Fruit fly (Drosophila melanogaster) whole organism, wandering third instar larva: Measurements from ENCODE around the gene Cp19.
A peak's percentile ranks its signal among the peaks of the same experiment; 100 is the strongest.

Experiments
- Abd-B ChIP-seq: fragments of >200 bp; optimal IDR thresholded peaks from 2 replicates; lab custom pipeline; 2017; ENCODE audit warnings: missing biosample characterization, missing genetic modification characterization
- CG32264 ChIP-seq: fragments of 200-800 bp; sonication (Bioruptor generic); optimal IDR thresholded peaks from 2 replicates; lab custom pipeline; 2016; ENCODE audit warnings: missing biosample characterization, missing genetic modification characterization
- CG9705 ChIP-seq: fragments of 200-800 bp; sonication (Bioruptor generic); optimal IDR thresholded peaks from 2 replicates; lab custom pipeline; 2018; ENCODE audit warnings: missing biosample characterization, mild to moderate bottlenecking, missing genetic modification characterization
- CrebA ChIP-seq: fragments of 200-800 bp; sonication (Bioruptor generic); optimal IDR thresholded peaks from 2 replicates; lab custom pipeline; 2016; ENCODE audit warnings: missing biosample characterization, mild to moderate bottlenecking, missing genetic modification characterization, borderline replicate concordance
- Dfd ChIP-seq: fragments of >200 bp; optimal IDR thresholded peaks from 2 replicates; lab custom pipeline; 2017; ENCODE audit warnings: missing biosample characterization, missing genetic modification characterization
- Dif ChIP-seq: fragments of 200-275, 200-300 bp; sonication (Bioruptor generic); optimal IDR thresholded peaks from 2 replicates; lab custom pipeline; 2018; ENCODE audit warnings: missing biosample characterization, missing genetic modification characterization; ENCODE audit not compliant: partially characterized antibody
- GATAd ChIP-seq: sonication (Bioruptor generic); optimal IDR thresholded peaks from 2 replicates; lab custom pipeline; 2016; ENCODE audit warnings: missing biosample characterization, missing genetic modification characterization
- HLH106 ChIP-seq: fragments of 200-800 bp; optimal IDR thresholded peaks from 3 replicates; lab custom pipeline; 2019; ENCODE audit warnings: missing biosample characterization, mild to moderate bottlenecking, missing genetic modification characterization, moderate library complexity
- Hnf4 ChIP-seq: fragments of 200-800 bp; sonication (Bioruptor generic); optimal IDR thresholded peaks from 2 replicates; lab custom pipeline; 2016; ENCODE audit warnings: missing biosample characterization, mild to moderate bottlenecking, missing genetic modification characterization
- Hr83 ChIP-seq: fragments of 200-300 bp; sonication (Bioruptor generic); optimal IDR thresholded peaks from 2 replicates; lab custom pipeline; 2016; ENCODE audit warnings: missing biosample characterization, mild to moderate bottlenecking, missing genetic modification characterization, moderate library complexity; ENCODE audit not compliant: poor library complexity, severe bottlenecking
- Jra ChIP-seq: sonication (Bioruptor generic); optimal IDR thresholded peaks from 2 replicates; lab custom pipeline; 2016; ENCODE audit warnings: missing biosample characterization, missing genetic modification characterization
- Mio ChIP-seq: sonication (Bioruptor generic); optimal IDR thresholded peaks from 2 replicates; lab custom pipeline; 2016; ENCODE audit warnings: missing biosample characterization, missing genetic modification characterization
- Myc ChIP-seq: fragments of >200 bp; optimal IDR thresholded peaks from 2 replicates; lab custom pipeline; 2017
- N ChIP-seq: fragments of >200 bp; optimal IDR thresholded peaks from 2 replicates; lab custom pipeline; 2018; ENCODE audit warnings: missing biosample characterization, missing external identifiers, missing genetic modification characterization
- OdsH ChIP-seq: fragments of 200-800 bp; sonication (Bioruptor generic); optimal IDR thresholded peaks from 2 replicates; lab custom pipeline; 2016; ENCODE audit warnings: missing biosample characterization, mild to moderate bottlenecking, missing genetic modification characterization
- Rel ChIP-seq, 2 experiments: fragments of 200-800 bp; sonication (Bioruptor generic) in 1 of 2; optimal IDR thresholded peaks; 2 replicates in 1 of 2; 3 replicates in 1 of 2; lab custom pipeline; 2016 to 2019; ENCODE audit warnings: mild to moderate bottlenecking in 2 of 2, missing biosample characterization in 2 of 2, missing genetic modification characterization in 2 of 2, moderate library complexity in 1 of 2
- Sp1 ChIP-seq: fragments of 200-800 bp; sonication (Bioruptor generic); optimal IDR thresholded peaks from 3 replicates; lab custom pipeline; 2019; ENCODE audit warnings: missing biosample characterization, mild to moderate bottlenecking, missing genetic modification characterization, moderate library complexity
- Vsx2 ChIP-seq: fragments of 200-300, 225-300 bp; sonication (Bioruptor generic); optimal IDR thresholded peaks from 2 replicates; lab custom pipeline; 2018; ENCODE audit warnings: missing biosample characterization, missing genetic modification characterization; ENCODE audit not compliant: partially characterized antibody
- br ChIP-seq: fragments of 200-800 bp; sonication (Bioruptor generic); optimal IDR thresholded peaks from 2 replicates; lab custom pipeline; 2016; ENCODE audit warnings: missing biosample characterization, missing genetic modification characterization
- brk ChIP-seq: fragments of 200-800 bp; sonication (Bioruptor generic); optimal IDR thresholded peaks from 2 replicates; lab custom pipeline; 2016; ENCODE audit warnings: missing biosample characterization, mild to moderate bottlenecking, missing genetic modification characterization
- dl ChIP-seq, 2 experiments: fragments of 175-275, 200-275 bp in 1 of 2; fragments of 200-275 bp in 1 of 2; sonication (Bioruptor generic); optimal IDR thresholded peaks; lab custom pipeline; 2018; ENCODE audit warnings: mild to moderate bottlenecking in 2 of 2, missing biosample characterization in 2 of 2, missing genetic modification characterization in 2 of 2, moderate library complexity in 2 of 2; ENCODE audit not compliant: partially characterized antibody in 2 of 2, insufficient read depth in 1 of 2
- dmrt93B ChIP-seq: fragments of 200-800 bp; sonication (Bioruptor generic); optimal IDR thresholded peaks from 2 replicates; lab custom pipeline; 2018; ENCODE audit warnings: missing biosample characterization, mild to moderate bottlenecking, missing genetic modification characterization
- dsf ChIP-seq: sonication (Bioruptor generic); optimal IDR thresholded peaks from 2 replicates; lab custom pipeline; 2016; ENCODE audit warnings: missing biosample characterization, missing genetic modification characterization, borderline replicate concordance
- ey ChIP-seq: fragments of 200-800 bp; sonication (Bioruptor generic); optimal IDR thresholded peaks from 2 replicates; lab custom pipeline; 2016; ENCODE audit warnings: missing biosample characterization, missing genetic modification characterization
- foxo ChIP-seq, 2 experiments: fragments of 200-800 bp; sonication (Bioruptor generic); optimal IDR thresholded peaks; 2 replicates in 1 of 2; 3 replicates in 1 of 2; lab custom pipeline; 2016 to 2017; ENCODE audit warnings: missing biosample characterization in 2 of 2, missing genetic modification characterization in 2 of 2
- fru ChIP-seq: fragments of 200-800 bp; sonication (Bioruptor generic); optimal IDR thresholded peaks from 3 replicates; lab custom pipeline; 2016; ENCODE audit warnings: missing biosample characterization, mild to moderate bottlenecking, missing genetic modification characterization
- h ChIP-seq: fragments of 200-800 bp; sonication (Bioruptor generic); optimal IDR thresholded peaks from 3 replicates; lab custom pipeline; 2016; ENCODE audit warnings: missing biosample characterization, mild to moderate bottlenecking, missing genetic modification characterization
- jim ChIP-seq: fragments of 175-275, 200-325 bp; sonication (Bioruptor generic); optimal IDR thresholded peaks from 2 replicates; lab custom pipeline; 2016; ENCODE audit warnings: missing biosample characterization, mild to moderate bottlenecking, missing genetic modification characterization
- lola ChIP-seq: fragments of >200 bp; optimal IDR thresholded peaks from 2 replicates; lab custom pipeline; 2017; ENCODE audit warnings: missing biosample characterization, missing genetic modification characterization
- pan ChIP-seq: fragments of >200 bp; optimal IDR thresholded peaks from 2 replicates; lab custom pipeline; 2017
- psq ChIP-seq: fragments of 200-800 bp; sonication (Bioruptor generic); optimal IDR thresholded peaks from 3 replicates; lab custom pipeline; 2017; ENCODE audit warnings: missing biosample characterization, mild to moderate bottlenecking, missing genetic modification characterization, moderate library complexity
- rgr ChIP-seq: fragments of 200-800 bp; sonication (Bioruptor generic); optimal IDR thresholded peaks from 3 replicates; lab custom pipeline; 2016; ENCODE audit warnings: missing biosample characterization, mild to moderate bottlenecking, missing genetic modification characterization
- sage ChIP-seq: fragments of 200-800 bp; sonication (Bioruptor generic); optimal IDR thresholded peaks from 2 replicates; lab custom pipeline; 2016; ENCODE audit warnings: missing biosample characterization, mild to moderate bottlenecking, missing genetic modification characterization
- sv ChIP-seq: fragments of 200-800 bp; sonication (Bioruptor generic); optimal IDR thresholded peaks from 3 replicates; lab custom pipeline; 2016; ENCODE audit warnings: missing biosample characterization, missing genetic modification characterization
- tai ChIP-seq: sonication (Bioruptor generic); optimal IDR thresholded peaks from 2 replicates; lab custom pipeline; 2016; ENCODE audit warnings: missing biosample characterization, missing genetic modification characterization
- usp ChIP-seq: fragments of >200 bp; optimal IDR thresholded peaks from 2 replicates; lab custom pipeline; 2017; ENCODE audit warnings: missing biosample characterization, missing genetic modification characterization
- woc ChIP-seq: sonication (Bioruptor generic); optimal IDR thresholded peaks from 2 replicates; lab custom pipeline; 2016; ENCODE audit warnings: missing biosample characterization, mild to moderate bottlenecking, missing genetic modification characterization

The Cp19 gene

dm6 chr3L:8763037-8763454 is 33.4 kb downstream of the Cp19 start:
- TF ChIP-seq h (GFP tag; lab: Kevin White, UChicago): peak; percentile 68
- no peak for TF ChIP-seq Dif
- peak; percentile 53 for TF ChIP-seq fru (GFP tag; lab: Kevin White, UChicago)
- no peak for TF ChIP-seq woc (GFP tag; lab: Kevin White, UChicago)
- TF ChIP-seq OdsH (GFP tag; lab: Kevin White, UChicago): peak; percentile 15
- peak in 1 of 2 experiments; percentile 41 for TF ChIP-seq foxo (GFP tag; optimal IDR thresholded peaks at IDR 0.05; lab: Kevin White, UChicago)
- TF ChIP-seq br (GFP tag; lab: Kevin White, UChicago): peak; percentile 36
- peak; percentile 60 for TF ChIP-seq rgr (GFP tag; lab: Kevin White, UChicago)
- TF ChIP-seq ey (GFP tag; lab: Kevin White, UChicago): peak; percentile 61
- peak; percentile 10 for TF ChIP-seq psq (GFP tag; lab: Kevin White, UChicago)

- TF ChIP-seq Abd-B (GFP tag; lab: Kevin White, UChicago): no peak
- TF ChIP-seq Dif: no peak
- no peak for TF ChIP-seq OdsH (GFP tag; lab: Kevin White, UChicago)
- peak; percentile 17 for TF ChIP-seq HLH106
- peak; percentile 29 for TF ChIP-seq ey (GFP tag; lab: Kevin White, UChicago)
- peak; percentile 42 for TF ChIP-seq pan
- TF ChIP-seq psq (GFP tag; lab: Kevin White, UChicago): no peak
- TF ChIP-seq N (GFP tag; lab: Kevin White, UChicago): no peak
Measured at dm6 chr3L:8763794-8764193, 34.1 kb downstream of the Cp19 start.

- TF ChIP-seq Sp1 (GFP tag; lab: Kevin White, UChicago) (no peak), HLH106 (no peak), ey (GFP tag; lab: Kevin White, UChicago) (no peak), CG32264 (GFP tag; lab: Kevin White, UChicago) (no peak), fru (GFP tag; lab: Kevin White, UChicago) (no peak), sage (GFP tag; lab: Kevin White, UChicago) (no peak), dl (GFP tag; optimal IDR thresholded peaks at IDR 0.05; lab: Kevin White, UChicago; ENCODE audit: insufficient read depth in 1 of 2, partially characterized antibody in 2 of 2) (no peak), Myc (lab: Kevin White, UChicago) (no peak), woc (GFP tag; lab: Kevin White, UChicago) (no peak), CrebA (GFP tag; lab: Kevin White, UChicago) (no peak), Mio (no peak), pan (no peak), GATAd (GFP tag; lab: Kevin White, UChicago) (no peak), tai (no peak), Dfd (no peak), dsf (no peak), CG9705 (GFP tag; lab: Kevin White, UChicago) (no peak), usp (GFP tag; lab: Kevin White, UChicago) (no peak), rgr (GFP tag; lab: Kevin White, UChicago) (no peak), OdsH (GFP tag; lab: Kevin White, UChicago) (no peak)
Measured at dm6 chr3L:8765493-8765892, 35.8 kb downstream of the Cp19 start.

dm6 chr3L:8765969-8766538 is 36.4 kb downstream of the Cp19 start:
- TF ChIP-seq CG32264 (GFP tag; lab: Kevin White, UChicago) (peak; percentile 87), rgr (GFP tag; lab: Kevin White, UChicago) (peak; percentile 97), Rel (GFP tag; optimal IDR thresholded peaks at IDR 0.05; lab: Kevin White, UChicago) (peak; percentile 86), Rel (tag; optimal IDR thresholded peaks at IDR 0.05; lab: Kevin White, UChicago) (peak; percentile 78), GATAd (GFP tag; lab: Kevin White, UChicago) (peak; percentile 68), Jra (GFP tag; lab: Kevin White, UChicago) (peak; percentile 89), dsf (peak; percentile 82), brk (GFP tag; lab: Kevin White, UChicago) (peak; percentile 94), OdsH (GFP tag; lab: Kevin White, UChicago) (peak; percentile 98), dl (GFP tag; optimal IDR thresholded peaks at IDR 0.05; lab: Kevin White, UChicago; ENCODE audit: insufficient read depth in 1 of 2, partially characterized antibody in 2 of 2) (peak; percentile 9 to 73), sage (GFP tag; lab: Kevin White, UChicago) (peak; percentile 93), woc (GFP tag; lab: Kevin White, UChicago) (peak; percentile 97), ey (GFP tag; lab: Kevin White, UChicago) (peak; percentile 98), h (GFP tag; lab: Kevin White, UChicago) (peak; percentile 98), Mio (peak; percentile 84), Myc (lab: Kevin White, UChicago) (no peak), tai (peak; percentile 94), jim (GFP tag; lab: Kevin White, UChicago) (no peak), dmrt93B (GFP tag; lab: Kevin White, UChicago) (peak; percentile 98), lola (GFP tag; lab: Kevin White, UChicago) (no peak), Sp1 (GFP tag; lab: Kevin White, UChicago) (peak; percentile 98), pan (no peak), Abd-B (GFP tag; lab: Kevin White, UChicago) (no peak), sv (GFP tag; lab: Kevin White, UChicago) (peak; percentile 99), HLH106 (peak; percentile 98), psq (GFP tag; lab: Kevin White, UChicago) (peak; percentile 96), fru (GFP tag; lab: Kevin White, UChicago) (peak; percentile 98), Dfd (no peak), N (GFP tag; lab: Kevin White, UChicago) (no peak), Hr83 (GFP tag; lab: Kevin White, UChicago) (peak; percentile 76), br (GFP tag; lab: Kevin White, UChicago) (peak; percentile 97), Vsx2 (GFP tag; lab: Kevin White, UChicago) (peak; percentile 87), usp (GFP tag; lab: Kevin White, UChicago) (no peak), Hnf4 (peak; percentile 93), CG9705 (GFP tag; lab: Kevin White, UChicago) (peak; percentile 98)
